Worm (Caenorhabditis elegans) whole organism, L2 larva: ENCODE results near the gene gst-38.

Experiments
- C34F6.9 ChIP-seq: fragments of 150-350 bp; optimal IDR thresholded peaks from 2 replicates; lab custom pipeline; 2014; ENCODE audit warnings: missing biosample characterization, missing genetic modification characterization
- R02D3.7 ChIP-seq: fragments of 150-350 bp; optimal IDR thresholded peaks from 2 replicates; lab custom pipeline; 2014; ENCODE audit warnings: missing biosample characterization, missing genetic modification characterization
- Y55F3AM.14 ChIP-seq: fragments of 200-800 bp; sonication (Bioruptor generic); optimal IDR thresholded peaks from 2 replicates; lab custom pipeline; 2018; ENCODE audit warnings: mild to moderate bottlenecking, missing genetic modification characterization, missing compliant biosample characterization
- aly-2 ChIP-seq: fragments of 150-350 bp; optimal IDR thresholded peaks from 2 replicates; lab custom pipeline; 2014; ENCODE audit warnings: missing biosample characterization, missing genetic modification characterization
- ama-1 ChIP-seq: fragments of 150-350 bp; optimal IDR thresholded peaks from 2 replicates; lab custom pipeline; 2018; ENCODE audit warnings: inconsistent platforms
- blmp-1 ChIP-seq: sonication (generic microtip); optimal IDR thresholded peaks from 2 replicates; lab custom pipeline; 2017; ENCODE audit warnings: missing genetic modification characterization, mild to moderate bottlenecking, missing compliant biosample characterization, antibody characterized with exemption, moderate library complexity; ENCODE audit not compliant: insufficient read depth
- ceh-16 ChIP-seq: fragments of 150-350 bp; optimal IDR thresholded peaks from 2 replicates; lab custom pipeline; 2014; ENCODE audit warnings: missing biosample characterization, missing genetic modification characterization
- ceh-82 ChIP-seq: fragments of 150-350 bp; optimal IDR thresholded peaks from 2 replicates; lab custom pipeline; 2014; ENCODE audit warnings: missing biosample characterization, missing genetic modification characterization
- crh-2 ChIP-seq: sonication (generic microtip); optimal IDR thresholded peaks from 2 replicates; lab custom pipeline; 2017; ENCODE audit warnings: missing biosample characterization, missing genetic modification characterization
- dmd-4 ChIP-seq: sonication (generic microtip); optimal IDR thresholded peaks from 2 replicates; lab custom pipeline; 2017; ENCODE audit warnings: missing biosample characterization, missing genetic modification characterization
- elt-1 ChIP-seq: fragments of 150-350 bp; optimal IDR thresholded peaks from 2 replicates; lab custom pipeline; 2014; ENCODE audit warnings: missing biosample characterization, missing genetic modification characterization
- elt-3 ChIP-seq: sonication (generic microtip); optimal IDR thresholded peaks from 2 replicates; lab custom pipeline; 2017; ENCODE audit warnings: missing biosample characterization, missing genetic modification characterization
- fos-1 ChIP-seq: fragments of 150-350 bp; optimal IDR thresholded peaks from 2 replicates; lab custom pipeline; 2014; ENCODE audit warnings: missing biosample characterization, missing genetic modification characterization
- gmeb-1 ChIP-seq: fragments of 150-350 bp; optimal IDR thresholded peaks from 2 replicates; lab custom pipeline; 2014; ENCODE audit warnings: missing biosample characterization, missing genetic modification characterization
- lin-11 ChIP-seq: fragments of 150-350 bp; sonication (generic microtip); optimal IDR thresholded peaks from 2 replicates; lab custom pipeline; 2014; ENCODE audit warnings: missing biosample characterization, missing genetic modification characterization, inconsistent platforms, mixed read lengths
- lin-13 ChIP-seq: fragments of 150-350 bp; optimal IDR thresholded peaks from 2 replicates; lab custom pipeline; 2014; ENCODE audit warnings: missing biosample characterization, missing genetic modification reagents, missing genetic modification characterization
- lin-39 ChIP-seq: fragments of 150-350 bp; optimal IDR thresholded peaks from 2 replicates; lab custom pipeline; 2014; ENCODE audit warnings: missing biosample characterization, missing genetic modification reagents, missing genetic modification characterization
- lsy-2 ChIP-seq, 2 experiments: fragments of 150-350 bp in 1 of 2; sonication (generic microtip) in 1 of 2; optimal IDR thresholded peaks; 2 replicates each; lab custom pipeline; 2014 to 2017; ENCODE audit warnings: missing biosample characterization in 2 of 2, missing genetic modification characterization in 2 of 2
- mbf-1 ChIP-seq: sonication (generic microtip); optimal IDR thresholded peaks from 2 replicates; lab custom pipeline; 2017; ENCODE audit warnings: missing biosample characterization, missing genetic modification characterization
- mdl-1 ChIP-seq, 2 experiments: fragments of 150-350 bp in 1 of 2; sonication (generic microtip) in 1 of 2; optimal IDR thresholded peaks; 2 replicates each; lab custom pipeline; 2017; ENCODE audit warnings: missing biosample characterization in 2 of 2, missing genetic modification characterization in 2 of 2
- nhr-10 ChIP-seq: sonication (generic microtip); optimal IDR thresholded peaks from 2 replicates; lab custom pipeline; 2017; ENCODE audit warnings: missing biosample characterization, missing genetic modification characterization
- nhr-11 ChIP-seq: fragments of 150-350 bp; optimal IDR thresholded peaks from 2 replicates; lab custom pipeline; 2014; ENCODE audit warnings: missing biosample characterization, missing genetic modification characterization
- nhr-12 ChIP-seq: fragments of 150-350 bp; optimal IDR thresholded peaks from 2 replicates; lab custom pipeline; 2014; ENCODE audit warnings: missing biosample characterization, missing genetic modification characterization
- nhr-129 ChIP-seq: fragments of 150-350 bp; optimal IDR thresholded peaks from 2 replicates; lab custom pipeline; 2014; ENCODE audit warnings: missing biosample characterization, missing genetic modification characterization
- nhr-21 ChIP-seq: fragments of 150-350 bp; optimal IDR thresholded peaks from 2 replicates; lab custom pipeline; 2014; ENCODE audit warnings: missing biosample characterization, missing genetic modification characterization
- nhr-23 ChIP-seq: fragments of 150-350 bp; optimal IDR thresholded peaks from 2 replicates; lab custom pipeline; 2014; ENCODE audit warnings: missing biosample characterization, missing genetic modification reagents, missing genetic modification characterization
- nhr-6 ChIP-seq: fragments of 150-350 bp; optimal IDR thresholded peaks from 2 replicates; lab custom pipeline; 2014; ENCODE audit warnings: missing biosample characterization, missing genetic modification characterization
- peb-1 ChIP-seq: fragments of 150-350 bp; optimal IDR thresholded peaks from 2 replicates; lab custom pipeline; 2014; ENCODE audit warnings: missing biosample characterization, missing genetic modification characterization
- skn-1 ChIP-seq: sonication (generic microtip); optimal IDR thresholded peaks from 2 replicates; lab custom pipeline; 2017; ENCODE audit warnings: missing biosample characterization, missing genetic modification characterization
- sma-3 ChIP-seq: sonication (generic microtip); optimal IDR thresholded peaks from 2 replicates; lab custom pipeline; 2016; ENCODE audit warnings: missing genetic modification reagents, missing genetic modification characterization, missing compliant biosample characterization
- sma-9 ChIP-seq, 2 experiments: fragments of 150-350 bp in 1 of 2; sonication (generic microtip) in 1 of 2; optimal IDR thresholded peaks; 2 replicates each; lab custom pipeline; 2014 to 2016; ENCODE audit warnings: missing genetic modification characterization in 2 of 2, mild to moderate bottlenecking in 1 of 2, missing biosample characterization in 1 of 2, missing compliant biosample characterization in 1 of 2, missing genetic modification reagents in 1 of 2, moderate library complexity in 1 of 2
- snpc-4 ChIP-seq: fragments of 150-350 bp; optimal IDR thresholded peaks from 2 replicates; lab custom pipeline; 2014; ENCODE audit warnings: missing biosample characterization, missing genetic modification characterization
- unc-55 ChIP-seq: fragments of 150-350 bp; sonication (generic microtip); optimal IDR thresholded peaks from 3 replicates; lab custom pipeline; 2014; ENCODE audit warnings: missing biosample characterization, missing genetic modification reagents, missing genetic modification characterization
- unc-62 ChIP-seq: fragments of 150-350 bp; optimal IDR thresholded peaks from 2 replicates; lab custom pipeline; 2014; ENCODE audit warnings: missing biosample characterization, missing genetic modification reagents, missing genetic modification characterization
- ztf-4 ChIP-seq: fragments of 150-350 bp; optimal IDR thresholded peaks from 2 replicates; lab custom pipeline; 2014; ENCODE audit warnings: missing biosample characterization, missing genetic modification characterization

The gst-38 gene

DNA sequence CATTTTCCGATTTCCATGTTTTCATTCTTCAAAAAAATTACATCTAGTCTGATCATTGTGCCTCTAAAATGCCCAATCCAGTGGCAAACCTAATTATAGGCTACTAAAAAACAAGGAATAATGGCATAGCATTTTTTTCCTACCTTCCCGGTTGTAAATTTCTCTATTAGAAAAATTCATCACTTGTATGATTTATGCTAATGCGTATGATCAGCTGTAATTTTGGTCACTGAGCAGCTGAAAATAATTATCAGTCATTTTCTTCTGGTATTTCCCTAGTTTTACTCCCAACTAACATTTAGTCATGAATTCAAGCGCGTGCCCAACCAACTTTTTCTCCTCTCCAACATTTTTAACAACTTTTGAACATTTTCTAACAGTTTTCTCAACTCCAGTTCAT lies 39.6 kb upstream of the gst-38 start, which contains the start of gene srh-186:
srh-186 (plus strand) TSS at position 301 of the 400 bp plus-strand sequence.
- no peak for TF ChIP-seq gmeb-1 (tag; lab: Kevin White, UChicago)
- TF ChIP-seq snpc-4 (tag; lab: Kevin White, UChicago), result no peak
- no peak for TF ChIP-seq elt-1 (tag; lab: Kevin White, UChicago)
- TF ChIP-seq elt-3, result no peak
- TF ChIP-seq aly-2, result no peak
- no peak for TF ChIP-seq lin-11 (tag; lab: Kevin White, UChicago)
- no peak for TF ChIP-seq lsy-2 (tag; optimal IDR thresholded peaks at IDR 0.05; lab: Kevin White, UChicago)
- TF ChIP-seq unc-62 (GFP tag; lab: Kevin White, UChicago), result no peak
- no peak for TF ChIP-seq fos-1
- TF ChIP-seq lin-13, result no peak
- TF ChIP-seq skn-1, result no peak
- TF ChIP-seq nhr-129 (tag; lab: Kevin White, UChicago), result no peak
- TF ChIP-seq nhr-6, result no peak
- no peak for TF ChIP-seq sma-3 (GFP tag; lab: Kevin White, UChicago)
- no peak for TF ChIP-seq nhr-12
- no peak for TF ChIP-seq ceh-82 (tag; lab: Kevin White, UChicago)
- no peak for TF ChIP-seq unc-55 (GFP tag; lab: Kevin White, UChicago)

DNA sequence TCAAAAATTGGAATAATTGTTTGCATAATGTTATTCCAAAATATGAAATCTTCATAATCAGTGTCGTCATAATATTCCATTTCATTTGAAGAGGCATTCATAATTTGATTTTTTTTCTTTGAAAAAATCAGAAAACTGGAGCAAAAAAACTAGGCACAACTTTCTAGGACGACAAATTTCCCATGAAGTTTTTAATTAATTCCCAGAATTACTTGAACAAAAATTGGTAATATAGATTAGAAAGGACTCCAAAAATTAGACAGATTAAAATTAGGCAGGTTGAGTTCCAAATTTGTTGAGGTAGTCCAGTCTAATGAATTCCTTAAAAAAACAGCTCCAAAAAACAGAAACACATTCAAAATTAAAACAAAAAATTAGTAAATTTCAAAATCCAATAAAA lies 39.1 kb upstream of the gst-38 start, which contains the start of gene srw-57:
srw-57 (minus strand) TSS at position 101 of the 400 bp plus-strand sequence.
- TF ChIP-seq lin-39 (tag; lab: Kevin White, UChicago) (no peak), lin-13 (no peak), nhr-21 (tag; lab: Kevin White, UChicago) (no peak), elt-3 (no peak), sma-9 (GFP tag; optimal IDR thresholded peaks at IDR 0.05; lab: Kevin White, UChicago) (no peak), sma-9 (tag; optimal IDR thresholded peaks at IDR 0.05; lab: Kevin White, UChicago) (no peak)
- TF ChIP-seq, all 48 proteins: peak for 0

DNA sequence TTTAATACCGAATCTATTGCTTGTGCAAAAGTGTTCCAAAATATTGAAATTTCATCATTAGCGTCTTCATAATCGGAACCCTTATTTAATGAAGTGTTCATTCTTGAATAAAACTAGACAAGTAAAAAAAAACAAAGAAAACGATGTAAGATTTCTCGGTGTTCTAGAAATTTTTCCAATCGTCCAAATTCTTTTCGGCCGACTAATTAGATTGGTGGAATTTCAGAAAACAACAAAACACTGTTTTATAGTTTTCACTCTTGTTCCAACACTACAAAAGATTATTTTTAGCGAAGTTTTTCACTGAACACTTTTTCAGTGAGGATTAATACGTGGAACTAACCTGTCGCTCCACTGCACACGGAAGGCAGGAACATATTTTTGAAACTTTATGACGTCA lies 36.9 kb upstream of the gst-38 start, which contains the start of gene srw-56:
srw-56 (minus strand) TSS at position 101 of the 400 bp plus-strand sequence.
- no peak for TF ChIP-seq sma-9 (GFP tag; optimal IDR thresholded peaks at IDR 0.05; lab: Kevin White, UChicago)
- TF ChIP-seq sma-9 (tag; optimal IDR thresholded peaks at IDR 0.05; lab: Kevin White, UChicago), result no peak
- no peak for TF ChIP-seq ama-1 (lab: Kevin White, UChicago)
- TF ChIP-seq elt-3, result no peak
- TF ChIP-seq R02D3.7 (tag; lab: Kevin White, UChicago), result no peak
- TF ChIP-seq lin-13, result no peak
- no peak for TF ChIP-seq nhr-11 (tag; lab: Kevin White, UChicago)
- no peak for TF ChIP-seq Y55F3AM.14

DNA sequence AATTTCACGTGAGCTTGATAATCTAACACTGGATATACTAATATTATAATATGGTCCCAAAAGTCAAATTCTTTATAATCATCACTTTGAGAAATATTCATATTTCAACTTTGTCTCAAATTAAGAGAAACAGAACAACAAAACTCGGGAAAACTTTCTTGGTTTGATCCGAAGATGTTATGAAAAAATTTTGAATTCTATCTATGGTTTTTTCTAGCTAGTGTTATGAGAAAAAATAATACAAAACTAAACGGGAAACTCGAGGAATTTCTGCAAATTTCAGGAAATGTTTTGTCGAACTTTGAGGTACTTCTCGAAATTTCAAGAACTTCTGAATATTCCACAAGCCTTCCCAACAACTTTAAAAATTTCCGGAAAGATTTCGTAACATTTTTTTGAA lies 35.0 kb upstream of the gst-38 start, which contains the start of gene srw-59:
srw-59 (minus strand) TSS at position 101 of the 400 bp plus-strand sequence.
- TF ChIP-seq nhr-10 (tag; lab: Kevin White, UChicago), result no peak
- TF ChIP-seq elt-3, result no peak
- TF ChIP-seq blmp-1 (tag; lab: Kevin White, UChicago), result no peak
- no peak for TF ChIP-seq aly-2
- TF ChIP-seq nhr-23 (tag; lab: Kevin White, UChicago), result no peak
- TF ChIP-seq mbf-1 (tag; lab: Kevin White, UChicago), result no peak
- TF ChIP-seq dmd-4 (tag; lab: Kevin White, UChicago), result no peak
- no peak for TF ChIP-seq unc-55 (GFP tag; lab: Kevin White, UChicago)
- no peak for TF ChIP-seq nhr-11 (tag; lab: Kevin White, UChicago)
- TF ChIP-seq crh-2, result no peak
- no peak for TF ChIP-seq nhr-21 (tag; lab: Kevin White, UChicago)

- TF ChIP-seq lsy-2 (tag; optimal IDR thresholded peaks at IDR 0.05; lab: Kevin White, UChicago) (no peak), C34F6.9 (tag; lab: Kevin White, UChicago) (no peak), unc-55 (GFP tag; lab: Kevin White, UChicago) (no peak), mdl-1 (tag; optimal IDR thresholded peaks at IDR 0.05; lab: Kevin White, UChicago) (no peak), nhr-129 (tag; lab: Kevin White, UChicago) (no peak), ceh-16 (tag; lab: Kevin White, UChicago) (no peak), unc-62 (GFP tag; lab: Kevin White, UChicago) (no peak), sma-3 (GFP tag; lab: Kevin White, UChicago) (no peak), peb-1 (tag; lab: Kevin White, UChicago) (no peak), sma-9 (GFP tag; optimal IDR thresholded peaks at IDR 0.05; lab: Kevin White, UChicago) (no peak), sma-9 (tag; optimal IDR thresholded peaks at IDR 0.05; lab: Kevin White, UChicago) (no peak), nhr-12 (no peak), nhr-23 (tag; lab: Kevin White, UChicago) (no peak), lin-13 (no peak), ztf-4 (tag; lab: Kevin White, UChicago) (no peak), Y55F3AM.14 (no peak), ceh-82 (tag; lab: Kevin White, UChicago) (no peak), mbf-1 (tag; lab: Kevin White, UChicago) (no peak)
Measured at ce11 chrV:15943125-15943524, 27.3 kb upstream of the gst-38 start, which contains the start of gene srw-53. TSS of gene srw-53 (plus strand) at chrV:15943425.
